Worm (Caenorhabditis elegans) whole organism, midembryonic: ENCODE measurements around the gene twk-17.

Experiments
- T22C8.4 ChIP-seq: fragments of 200-800 bp; sonication (Bioruptor generic); IDR thresholded peaks from 2 replicates; pipeline ENCODE4 v1.3.6; 2022; ENCODE audit warnings: missing genetic modification characterization, missing compliant biosample characterization
- cog-1 ChIP-seq: sonication (generic microtip); optimal IDR thresholded peaks from 2 replicates; lab custom pipeline; 2016; ENCODE audit warnings: missing genetic modification characterization, missing compliant biosample characterization
- flt-1 ChIP-seq: fragments of 200-800 bp; sonication (Bioruptor generic); IDR thresholded peaks from 2 replicates; pipeline ENCODE4 v1.3.6; 2022; ENCODE audit warnings: missing genetic modification characterization, missing compliant biosample characterization
- klf-2 ChIP-seq: fragments of 200-800 bp; sonication (Bioruptor generic); conservative IDR thresholded peaks from 2 replicates; pipeline ENCODE4 v1.3.6; 2022; ENCODE audit warnings: missing genetic modification reagents, missing genetic modification characterization, missing compliant biosample characterization
- med-1 ChIP-seq: sonication (generic microtip); optimal IDR thresholded peaks from 2 replicates; lab custom pipeline; 2017; ENCODE audit warnings: missing genetic modification characterization, mild to moderate bottlenecking, missing compliant biosample characterization, antibody characterized with exemption, missing genetic modification reagents; ENCODE audit not compliant: insufficient read depth
- ref-1 ChIP-seq: fragments of 200-800 bp; sonication (Bioruptor generic); conservative IDR thresholded peaks from 2 replicates; pipeline ENCODE4 v1.3.6; 2022; ENCODE audit warnings: missing genetic modification reagents, missing genetic modification characterization, missing compliant biosample characterization
- tab-1 ChIP-seq: fragments of 200-800 bp; sonication (Bioruptor generic); IDR thresholded peaks from 2 replicates; pipeline ENCODE4 v1.3.6; 2022; ENCODE audit warnings: missing genetic modification characterization, missing compliant biosample characterization
- ztf-23 ChIP-seq: fragments of 200-800 bp; sonication (Bioruptor generic); IDR thresholded peaks from 2 replicates; pipeline ENCODE4 v1.3.6; 2022; ENCODE audit warnings: missing genetic modification reagents, missing genetic modification characterization, missing compliant biosample characterization
- ztf-29 ChIP-seq: fragments of 200-800 bp; sonication (Bioruptor generic); IDR thresholded peaks from 2 replicates; pipeline ENCODE4 v1.3.6; 2022; ENCODE audit warnings: missing genetic modification reagents, missing genetic modification characterization, missing compliant biosample characterization

The twk-17 gene

DNA sequence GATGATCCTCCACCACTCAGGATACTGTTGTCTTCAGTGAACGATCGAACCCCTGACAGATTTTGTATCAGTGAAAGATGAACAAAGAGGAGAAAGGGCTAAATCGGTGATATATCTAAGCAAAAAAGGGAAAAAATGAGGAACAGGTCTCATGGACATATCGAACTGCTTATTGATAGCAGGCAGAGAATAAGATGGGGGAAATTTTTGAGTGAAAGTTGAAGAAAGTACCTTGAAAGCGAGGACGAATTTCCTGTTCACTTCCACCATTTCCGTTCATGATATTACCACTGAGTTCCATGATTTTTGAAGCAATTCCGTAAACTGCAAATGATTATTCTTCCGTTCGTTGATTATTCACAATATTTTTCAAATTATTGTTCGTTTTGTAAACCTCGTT lies 54.6 kb downstream of the twk-17 start:
- TF ChIP-seq ref-1 (GFP tag; lab: Robert Waterston, UW) (no peak), ztf-23 (GFP tag; lab: Robert Waterston, UW) (no peak), flt-1 (GFP tag; lab: Robert Waterston, UW) (no peak), tab-1 (GFP tag; lab: Robert Waterston, UW) (no peak), T22C8.4 (GFP tag; lab: Robert Waterston, UW) (no peak)

DNA sequence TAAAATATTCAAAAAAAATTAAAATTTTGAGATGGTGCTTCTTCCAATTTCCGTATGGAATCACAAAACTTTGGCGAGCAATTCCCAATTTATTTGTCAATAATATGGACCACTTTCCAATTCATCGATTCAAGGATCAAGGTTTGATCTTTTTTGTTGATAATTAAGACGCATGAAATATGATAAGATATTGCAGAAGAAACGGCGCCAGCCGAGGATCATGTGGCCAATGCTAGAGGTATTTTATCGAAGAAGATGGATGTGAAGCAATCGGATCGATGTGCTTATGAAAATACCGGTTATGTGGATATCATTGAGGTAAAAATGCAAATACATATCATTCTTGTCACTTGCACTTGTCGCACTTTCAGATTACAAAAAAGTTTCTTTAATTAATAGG lies 57.4 kb downstream of the twk-17 start:
- TF ChIP-seq cog-1 (tag; lab: Kevin White, UChicago) (no peak), ztf-29 (GFP tag; lab: Robert Waterston, UW) (no peak), T22C8.4 (GFP tag; lab: Robert Waterston, UW) (no peak), med-1 (GFP tag; lab: Kevin White, UChicago) (no peak), ref-1 (GFP tag; lab: Robert Waterston, UW) (no peak), klf-2 (GFP tag; lab: Robert Waterston, UW) (no peak), ztf-23 (GFP tag; lab: Robert Waterston, UW) (no peak), tab-1 (GFP tag; lab: Robert Waterston, UW) (no peak), flt-1 (GFP tag; lab: Robert Waterston, UW) (no peak)
